Fruit fly (Drosophila melanogaster): ENCODE data around the gene CG14712.
A peak's percentile ranks its signal among the peaks of the same experiment; 100 is the strongest.

Gene CG14712

dm6 chr3R:11673955-11674663 lies 45.5 kb downstream of the CG14712 start, which contains the start of gene CG14715 (continued):
- TF ChIP-seq rib (GFP tag; IDR thresholded peaks at IDR 0.05) (no peak), Mes4 (GFP tag; optimal IDR thresholded peaks at IDR 0.05) (peak; percentile 13), sna (GFP tag; IDR thresholded peaks at IDR 0.05; ENCODE audit: partially characterized antibody) (no peak), luna (GFP tag; optimal IDR thresholded peaks at IDR 0.05) (no peak), lola (GFP tag; optimal IDR thresholded peaks at IDR 0.05) (peak in 1 of 3 experiments; percentile 51), CG4617 (GFP tag; optimal IDR thresholded peaks at IDR 0.05; ENCODE audit: borderline replicate concordance) (peak; percentile 68), chn (GFP tag; optimal IDR thresholded peaks at IDR 0.05) (peak; percentile 53), sd (tag; optimal IDR thresholded peaks at IDR 0.05) (no peak), Gsc (GFP tag; IDR thresholded peaks at IDR 0.05) (no peak), disco-r (GFP tag; optimal IDR thresholded peaks at IDR 0.05) (no peak), CG17612 (GFP tag; IDR thresholded peaks at IDR 0.05) (no peak), lmd (GFP tag; IDR thresholded peaks at IDR 0.05) (peak; percentile 49; the same call in 1 of the 2 replicates), vnd (GFP tag; IDR thresholded peaks at IDR 0.05; ENCODE audit: partially characterized antibody) (no peak), Scr (GFP tag; IDR thresholded peaks at IDR 0.05; ENCODE audit: partially characterized antibody) (peak; percentile 62), CG31365 (tag; optimal IDR thresholded peaks at IDR 0.05) (no peak), CG11247 (GFP tag; IDR thresholded peaks at IDR 0.05) (no peak), Nf-YC (tag; optimal IDR thresholded peaks at IDR 0.05) (peak; percentile 46), row (GFP tag; IDR thresholded peaks at IDR 0.05) (peak; percentile 82), CG8290 (GFP tag; optimal IDR thresholded peaks at IDR 0.05) (peak; percentile 46), CG8290 (tag; optimal IDR thresholded peaks at IDR 0.05) (no peak), CG7271 (tag; optimal IDR thresholded peaks at IDR 0.05) (no peak), CG4707 (GFP tag; optimal IDR thresholded peaks at IDR 0.05) (no peak), Hmx (GFP tag; optimal IDR thresholded peaks at IDR 0.05) (no peak), fu2 (GFP tag; optimal IDR thresholded peaks at IDR 0.05) (no peak), Doc2 (GFP tag; IDR thresholded peaks at IDR 0.05) (no peak), CG2116 (GFP tag; optimal IDR thresholded peaks at IDR 0.05) (peak; percentile 73), CG34376 (GFP tag; optimal IDR thresholded peaks at IDR 0.05) (no peak), Dp (GFP tag; optimal IDR thresholded peaks at IDR 0.05) (peak; percentile 89), ase (GFP tag; IDR thresholded peaks at IDR 0.05) (no peak), cato (GFP tag; optimal IDR thresholded peaks at IDR 0.05; ENCODE audit: borderline replicate concordance) (peak; percentile 52), HmgD (GFP tag; optimal IDR thresholded peaks at IDR 0.05) (peak; percentile 32), Hr51 (GFP tag; optimal IDR thresholded peaks at IDR 0.05) (peak in 1 of 2 experiments; percentile 50), pfk (GFP tag; optimal IDR thresholded peaks at IDR 0.05) (no peak), Xbp1 (GFP tag; optimal IDR thresholded peaks at IDR 0.05) (peak; percentile 67), dmrt99B (tag; optimal IDR thresholded peaks at IDR 0.05) (peak; percentile 5), CG34224 (GFP tag; IDR thresholded peaks at IDR 0.05; ENCODE audit: partially characterized antibody) (no peak), so (GFP tag; IDR thresholded peaks at IDR 0.05) (no peak), shn (GFP tag; optimal IDR thresholded peaks at IDR 0.05) (peak; percentile 48), Opbp (GFP tag; IDR thresholded peaks at IDR 0.05; ENCODE audit: partially characterized antibody) (no peak), CG4730 (GFP tag; IDR thresholded peaks at IDR 0.05) (no peak), sima (GFP tag; optimal IDR thresholded peaks at IDR 0.05) (no peak), Atf6 (GFP tag; IDR thresholded peaks at IDR 0.05) (peak; percentile 34; the same call in 1 of the 2 replicates), Sox100B (GFP tag; optimal IDR thresholded peaks at IDR 0.05) (no peak), CG12942 (GFP tag; optimal IDR thresholded peaks at IDR 0.05) (peak; percentile 25), slbo (GFP tag; IDR thresholded peaks at IDR 0.05) (peak; percentile 49; the same call in 1 of the 2 replicates), gcm2 (GFP tag; optimal IDR thresholded peaks at IDR 0.05) (no peak), nerfin-1 (tag; optimal IDR thresholded peaks at IDR 0.05) (peak; percentile 17), CG6689 (GFP tag; IDR thresholded peaks at IDR 0.05) (peak; percentile 70), da (GFP tag; optimal IDR thresholded peaks at IDR 0.05) (no peak), br (optimal IDR thresholded peaks at IDR 0.05) (no peak)

All from whole organism, embryonic.